Worm (Caenorhabditis elegans) whole organism, young adult: ENCODE results near the gene T05G5.4.

Source experiments
- Y53G8AR.9 ChIP-seq: fragments of 200-800 bp; sonication (Bioruptor generic); conservative IDR thresholded peaks from 2 replicates; pipeline ENCODE4 v1.3.6; 2022; ENCODE audit warnings: missing genetic modification reagents, missing genetic modification characterization, missing compliant biosample characterization
- akir-1 ChIP-seq: fragments of 200-800 bp; sonication (Bioruptor generic); optimal IDR thresholded peaks from 2 replicates; lab custom pipeline; 2018; ENCODE audit warnings: mild to moderate bottlenecking, missing genetic modification characterization, moderate library complexity, missing compliant biosample characterization
- cebp-2 ChIP-seq: fragments of 200-800 bp; sonication (Bioruptor generic); IDR thresholded peaks from 2 replicates; pipeline ENCODE4 v1.3.6; 2022; ENCODE audit warnings: missing genetic modification characterization, missing compliant biosample characterization
- egl-18 ChIP-seq: fragments of 200-800 bp; sonication (Bioruptor generic); IDR thresholded peaks from 2 replicates; pipeline ENCODE4 v1.3.6; 2022; ENCODE audit warnings: missing genetic modification reagents, missing genetic modification characterization, missing compliant biosample characterization
- him-1 ChIP-seq: sonication (generic microtip); optimal IDR thresholded peaks from 2 replicates; lab custom pipeline; 2016; ENCODE audit warnings: missing genotype, missing genetic modification reagents, missing genetic modification characterization, missing compliant biosample characterization
- nhr-120 ChIP-seq: fragments of 200-800 bp; sonication (Bioruptor generic); IDR thresholded peaks from 2 replicates; pipeline ENCODE4 v1.3.6; 2022; ENCODE audit warnings: missing genetic modification characterization, missing compliant biosample characterization
- tlf-1 ChIP-seq: fragments of 200-800 bp; sonication (Bioruptor generic); optimal IDR thresholded peaks from 2 replicates; lab custom pipeline; 2018; ENCODE audit warnings: mild to moderate bottlenecking, missing genetic modification characterization, missing compliant biosample characterization

ce11 chrIII:9725114-9725513 is 23.6 kb upstream of the T05G5.4 start, which contains the start of gene clec-162:
- TF ChIP-seq tlf-1 (no peak), him-1 (tag; lab: Kevin White, UChicago) (no peak), nhr-120 (GFP tag; lab: Robert Waterston, UW) (no peak), egl-18 (GFP tag; lab: Robert Waterston, UW) (no peak), Y53G8AR.9 (GFP tag; lab: Robert Waterston, UW) (no peak), cebp-2 (GFP tag; lab: Robert Waterston, UW) (no peak), akir-1 (GFP tag; lab: Kevin White, UChicago) (no peak)
